Fruit fly (Drosophila melanogaster) whole organism, embryonic: ENCODE results near the gene MESR6.

ENCODE experiments used
- CG10267 ChIP-seq: fragments of 200-800 bp; sonication (Bioruptor generic); optimal IDR thresholded peaks from 2 replicates; lab custom pipeline; 2018; ENCODE audit warnings: missing biosample characterization, mild to moderate bottlenecking, missing genetic modification characterization, moderate library complexity
- CG10654 ChIP-seq: fragments of 200-800 bp; sonication (Bioruptor generic); optimal IDR thresholded peaks from 2 replicates; lab custom pipeline; 2016; ENCODE audit warnings: missing biosample characterization, missing genetic modification characterization
- CG11398 ChIP-seq: fragments of 200-800 bp; sonication (Bioruptor generic); optimal IDR thresholded peaks from 2 replicates; lab custom pipeline; 2016; ENCODE audit warnings: missing biosample characterization, missing genetic modification characterization
- CG12155 ChIP-seq: fragments of 200-800 bp; sonication (Bioruptor generic); optimal IDR thresholded peaks from 3 replicates; lab custom pipeline; 2016; ENCODE audit warnings: missing biosample characterization, missing genetic modification characterization
- CG13624 ChIP-seq: fragments of 200-800 bp; sonication (Bioruptor generic); optimal IDR thresholded peaks from 2 replicates; lab custom pipeline; 2016; ENCODE audit warnings: missing biosample characterization, missing genetic modification characterization
- CG13894 ChIP-seq: fragments of 200-800 bp; sonication (Bioruptor generic); optimal IDR thresholded peaks from 3 replicates; lab custom pipeline; 2018; ENCODE audit warnings: missing biosample characterization, mild to moderate bottlenecking, missing genetic modification characterization, moderate library complexity
- CG15073 ChIP-seq: fragments of 200-800 bp; sonication (Bioruptor generic); optimal IDR thresholded peaks from 2 replicates; lab custom pipeline; 2016; ENCODE audit warnings: missing biosample characterization, missing genetic modification characterization
- CG15479 ChIP-seq: fragments of 200-800 bp; sonication (Bioruptor generic); optimal IDR thresholded peaks from 3 replicates; lab custom pipeline; 2019; ENCODE audit warnings: missing biosample characterization, mild to moderate bottlenecking, missing genetic modification characterization, moderate library complexity
- CG15514 ChIP-seq: fragments of 200-800 bp; sonication (Bioruptor generic); optimal IDR thresholded peaks from 3 replicates; lab custom pipeline; 2017; ENCODE audit warnings: missing biosample characterization, missing genetic modification characterization, mild to moderate bottlenecking, moderate library complexity, missing genetic modification reagents
- CG1602 ChIP-seq: fragments of 200-800 bp; sonication (Bioruptor generic); optimal IDR thresholded peaks from 3 replicates; lab custom pipeline; 2016; ENCODE audit warnings: missing biosample characterization, missing genetic modification characterization
- CG1603 ChIP-seq: fragments of 200-800 bp; sonication (Bioruptor generic); optimal IDR thresholded peaks from 2 replicates; lab custom pipeline; 2019; ENCODE audit warnings: missing biosample characterization, mild to moderate bottlenecking, missing genetic modification characterization, moderate library complexity
- CG17186 ChIP-seq: fragments of 200-800 bp; sonication (Bioruptor generic); optimal IDR thresholded peaks from 3 replicates; lab custom pipeline; 2017; ENCODE audit warnings: missing biosample characterization, missing genetic modification reagents, missing genetic modification characterization
- CG18476 ChIP-seq: fragments of 200-800 bp; sonication (Bioruptor generic); optimal IDR thresholded peaks from 2 replicates; lab custom pipeline; 2016; ENCODE audit warnings: missing biosample characterization, mild to moderate bottlenecking, missing genetic modification characterization
- CG2116 ChIP-seq: fragments of 200-800 bp; sonication (Bioruptor generic); optimal IDR thresholded peaks from 3 replicates; lab custom pipeline; 2018; ENCODE audit warnings: missing biosample characterization, mild to moderate bottlenecking, missing genetic modification characterization
- CG31224 ChIP-seq: fragments of 200-800 bp; sonication (Bioruptor generic); IDR thresholded peaks from 2 replicates; pipeline ENCODE4 v1.3.6; 2022; ENCODE audit warnings: missing biosample characterization, missing genetic modification characterization
- CG31365 ChIP-seq: fragments of 200-800 bp; sonication (Bioruptor generic); optimal IDR thresholded peaks from 2 replicates; lab custom pipeline; 2018; ENCODE audit warnings: missing biosample characterization, mild to moderate bottlenecking, missing genetic modification characterization
- CG33213 ChIP-seq: fragments of 200-800 bp; sonication (Bioruptor generic); optimal IDR thresholded peaks from 3 replicates; lab custom pipeline; 2016; ENCODE audit warnings: missing biosample characterization, missing genetic modification characterization
- CG33557 ChIP-seq: fragments of 200-800 bp; sonication (Bioruptor generic); optimal IDR thresholded peaks from 2 replicates; lab custom pipeline; 2019; ENCODE audit warnings: missing biosample characterization, mild to moderate bottlenecking, missing genetic modification characterization, moderate library complexity
- CG43689 ChIP-seq: fragments of 200-800 bp; sonication (Bioruptor generic); IDR thresholded peaks from 2 replicates; pipeline ENCODE4 v1.3.6; 2022; ENCODE audit warnings: missing biosample characterization, missing genetic modification characterization
- CG4424 ChIP-seq: fragments of 200-800 bp; sonication (Bioruptor generic); optimal IDR thresholded peaks from 3 replicates; lab custom pipeline; 2016; ENCODE audit warnings: missing biosample characterization, missing genetic modification characterization
- CG6791 ChIP-seq: fragments of 200-800 bp; sonication (Bioruptor generic); IDR thresholded peaks from 3 replicates; pipeline ENCODE4 v1.3.6; 2022; ENCODE audit warnings: missing biosample characterization, missing genetic modification characterization; ENCODE audit not compliant: partially characterized antibody
- CG8290 ChIP-seq, 3 experiments: fragments of 200-800 bp; sonication (Bioruptor generic); optimal IDR thresholded peaks; 2 replicates each; lab custom pipeline; 2016 to 2019; ENCODE audit warnings: missing biosample characterization in 3 of 3, missing genetic modification characterization in 3 of 3, mild to moderate bottlenecking in 2 of 3, moderate library complexity in 1 of 3
- CG8478 ChIP-seq: fragments of >200 bp; optimal IDR thresholded peaks from 2 replicates; lab custom pipeline; 2018
- CTCF ChIP-seq: fragments of 200-800 bp; sonication (Bioruptor generic); optimal IDR thresholded peaks from 2 replicates; lab custom pipeline; 2017; ENCODE audit warnings: missing biosample characterization, mild to moderate bottlenecking, missing genetic modification characterization, moderate library complexity
- Dbx ChIP-seq: fragments of 200-800 bp; sonication (Bioruptor generic); IDR thresholded peaks from 3 replicates; pipeline ENCODE4 v1.3.6; 2022; ENCODE audit warnings: missing biosample characterization, missing genetic modification characterization
- Deaf1 ChIP-seq: fragments of 200-800 bp; optimal IDR thresholded peaks from 3 replicates; lab custom pipeline; 2019; ENCODE audit warnings: missing biosample characterization, mild to moderate bottlenecking, missing genetic modification characterization, moderate library complexity
- Eip74EF ChIP-seq, 2 experiments: fragments of 200-800 bp in 1 of 2; fragments of >200 bp in 1 of 2; sonication (Bioruptor generic) in 1 of 2; optimal IDR thresholded peaks; 2 replicates each; lab custom pipeline; 2017 to 2019; ENCODE audit warnings: missing biosample characterization in 2 of 2, missing genetic modification characterization in 2 of 2, mild to moderate bottlenecking in 1 of 2, moderate library complexity in 1 of 2
- Ets65A ChIP-seq: fragments of 200-800 bp; sonication (Bioruptor generic); peaks from one replicate; lab custom pipeline; 2016; ENCODE audit warnings: missing biosample characterization, missing genetic modification characterization
- Ets97D ChIP-seq: fragments of 200-800 bp; sonication (Bioruptor generic); optimal IDR thresholded peaks from 3 replicates; lab custom pipeline; 2016; ENCODE audit warnings: missing biosample characterization, missing genetic modification characterization
- HLHmδ ChIP-seq: fragments of 200-800 bp; sonication (Bioruptor generic); optimal IDR thresholded peaks from 2 replicates; lab custom pipeline; 2018; ENCODE audit warnings: missing biosample characterization, mild to moderate bottlenecking, missing genetic modification characterization, moderate library complexity
- Med ChIP-seq: fragments of 200-800 bp; sonication (Bioruptor generic); peaks from one replicate; lab custom pipeline; 2016; ENCODE audit warnings: missing biosample characterization, missing genetic modification characterization, mild to moderate bottlenecking, inconsistent platforms, moderate library complexity
- Opbp ChIP-seq: fragments of 200-800 bp; sonication (Bioruptor generic); IDR thresholded peaks from 3 replicates; pipeline ENCODE4 v1.3.6; 2022; ENCODE audit warnings: missing biosample characterization, missing genetic modification characterization; ENCODE audit not compliant: partially characterized antibody
- Sry-δ ChIP-seq: fragments of 200-800 bp; sonication (Bioruptor generic); optimal IDR thresholded peaks from 2 replicates; lab custom pipeline; 2016; ENCODE audit warnings: missing biosample characterization, missing genetic modification characterization
- Ssrp ChIP-seq: fragments of 200-800 bp; sonication (Bioruptor generic); optimal IDR thresholded peaks from 2 replicates; lab custom pipeline; 2018; ENCODE audit warnings: missing biosample characterization, mild to moderate bottlenecking, missing genetic modification characterization, moderate library complexity
- az2 ChIP-seq: fragments of 200-800 bp; sonication (Bioruptor generic); optimal IDR thresholded peaks from 3 replicates; lab custom pipeline; 2016; ENCODE audit warnings: missing biosample characterization, missing genetic modification characterization
- da ChIP-seq: fragments of 200-800 bp; sonication (Bioruptor generic); optimal IDR thresholded peaks from 2 replicates; lab custom pipeline; 2016; ENCODE audit warnings: missing biosample characterization, missing genetic modification characterization
- dysf ChIP-seq: fragments of 200-800 bp; sonication (Bioruptor generic); IDR thresholded peaks from 3 replicates; pipeline ENCODE4 v1.3.6; 2022; ENCODE audit warnings: missing biosample characterization, missing genetic modification characterization
- fd96Cb ChIP-seq: fragments of 200-800 bp; sonication (Bioruptor generic); optimal IDR thresholded peaks from 2 replicates; lab custom pipeline; 2018; ENCODE audit warnings: missing biosample characterization, mild to moderate bottlenecking, missing genetic modification characterization, moderate library complexity
- gfzf ChIP-seq: fragments of 200-800 bp; sonication (Bioruptor generic); optimal IDR thresholded peaks from 2 replicates; lab custom pipeline; 2016; ENCODE audit warnings: missing biosample characterization, mild to moderate bottlenecking, missing genetic modification characterization, moderate library complexity
- hkb ChIP-seq, 2 experiments: fragments of 200-800 bp in 1 of 2; fragments of >200 bp in 1 of 2; sonication (Bioruptor generic) in 1 of 2; IDR thresholded peaks in 1 of 2; optimal IDR thresholded peaks in 1 of 2; 2 replicates each; pipeline versions ENCODE4 v1.3.6 to Lab custom; 2017 to 2022; ENCODE audit warnings: missing biosample characterization in 1 of 2, missing genetic modification characterization in 1 of 2
- ken ChIP-seq: fragments of 200-800 bp; sonication (Bioruptor generic); IDR thresholded peaks from 3 replicates; pipeline ENCODE4 v1.3.6; 2022; ENCODE audit warnings: missing biosample characterization, missing genetic modification characterization
- klu ChIP-seq: fragments of 200-800 bp; sonication (Bioruptor generic); IDR thresholded peaks from 2 replicates; pipeline ENCODE4 v1.3.6; 2022; ENCODE audit warnings: missing biosample characterization, missing genetic modification characterization
- knrl ChIP-seq: fragments of 200-800 bp; sonication (Bioruptor generic); IDR thresholded peaks from 3 replicates; pipeline ENCODE4 v1.3.6; 2022; ENCODE audit warnings: missing biosample characterization, missing genetic modification characterization; ENCODE audit not compliant: partially characterized antibody
- oc ChIP-seq: fragments of 200-800 bp; sonication (Bioruptor generic); optimal IDR thresholded peaks from 2 replicates; lab custom pipeline; 2018; ENCODE audit warnings: missing biosample characterization, mild to moderate bottlenecking, missing genetic modification characterization, moderate library complexity
- sc ChIP-seq, 3 experiments: fragments of >200 bp in 2 of 3; fragments of 200-800 bp in 1 of 3; sonication (Bioruptor generic) in 1 of 3; optimal IDR thresholded peaks; 2 replicates in 2 of 3; 3 replicates in 1 of 3; lab custom pipeline; 2017; ENCODE audit warnings: mild to moderate bottlenecking in 1 of 3, missing biosample characterization in 1 of 3, missing genetic modification characterization in 1 of 3, missing genetic modification reagents in 1 of 3
- sens ChIP-seq: fragments of 200-800 bp; sonication (Bioruptor generic); peaks from one replicate; lab custom pipeline; 2016; ENCODE audit warnings: missing biosample characterization, missing genetic modification characterization
- slbo ChIP-seq: fragments of 200-800 bp; sonication (Bioruptor generic); IDR thresholded peaks from 2 replicates; pipeline ENCODE4 v1.3.6; 2022; ENCODE audit warnings: missing biosample characterization, missing genetic modification characterization

MESR6 gene

dm6 chr3L:19140084-19141011 is 47.9 kb downstream of the MESR6 start (continued):
- TF ChIP-seq fd96Cb (tag; lab: Kevin White, UChicago) (no peak), CG12155 (peak; percentile 8), CG4424 (GFP tag; lab: Kevin White, UChicago) (no peak), Deaf1 (no peak), hkb (optimal IDR thresholded peaks at IDR 0.05; lab: Kevin White, UChicago) (peak; percentile 87), hkb (GFP tag; IDR thresholded peaks at IDR 0.05; lab: Robert Waterston, UW) (no peak), CG11398 (GFP tag; lab: Kevin White, UChicago) (no peak), CG43689 (GFP tag; lab: Robert Waterston, UW) (no peak), da (GFP tag; lab: Kevin White, UChicago) (no peak), CG31365 (tag; lab: Kevin White, UChicago) (peak; percentile 99), CG15514 (GFP tag; lab: Kevin White, UChicago) (peak; percentile 19), CG18476 (no peak), CG8290 (GFP tag; optimal IDR thresholded peaks at IDR 0.05; lab: Kevin White, UChicago) (peak; percentile 85), CG8290 (tag; optimal IDR thresholded peaks at IDR 0.05; lab: Kevin White, UChicago) (peak; percentile 9 to 89), CG10654 (GFP tag; lab: Kevin White, UChicago) (no peak), CG15073 (GFP tag; lab: Kevin White, UChicago) (no peak), Eip74EF (GFP tag; optimal IDR thresholded peaks at IDR 0.05; lab: Kevin White, UChicago) (peak in 1 of 2 experiments; percentile 75), CG2116 (GFP tag; lab: Kevin White, UChicago) (peak; percentile 51), Ssrp (peak; percentile 15), gfzf (GFP tag; lab: Kevin White, UChicago) (peak; percentile 66), Opbp (GFP tag; lab: Robert Waterston, UW) (peak; percentile 51; the same call in 1 of the 3 replicates), dysf (no peak), Dbx (GFP tag; lab: Robert Waterston, UW) (peak; percentile 44; the same call in 1 of the 3 replicates), CG6791 (peak; percentile 58; the same call in 1 of the 3 replicates), CG31224 (GFP tag; lab: Robert Waterston, UW) (no peak), ken (GFP tag; lab: Robert Waterston, UW) (0 out of 3 replicates have a peak, but pooled peaks have one; percentile 40), oc (tag; lab: Kevin White, UChicago) (peak; percentile 71), sc (optimal IDR thresholded peaks at IDR 0.05; lab: Kevin White, UChicago) (no peak), sc (GFP tag; optimal IDR thresholded peaks at IDR 0.05; lab: Kevin White, UChicago) (no peak), CG33213 (peak; percentile 52), CG33557 (GFP tag; lab: Kevin White, UChicago) (no peak), Sry-δ (GFP tag; lab: Kevin White, UChicago) (peak; percentile 38), knrl (GFP tag; lab: Robert Waterston, UW) (peak; percentile 58; the same call in 2 of the 3 replicates), klu (GFP tag; lab: Robert Waterston, UW) (no peak), slbo (GFP tag; lab: Robert Waterston, UW) (peak; percentile 29; the same call in 1 of the 2 replicates), az2 (GFP tag; lab: Kevin White, UChicago) (no peak), CG15479 (GFP tag; lab: Kevin White, UChicago) (no peak), CG13624 (GFP tag; lab: Kevin White, UChicago) (peak; percentile 22), CG10267 (peak; percentile 29), HLHmδ (GFP tag; lab: Kevin White, UChicago) (no peak), Med (GFP tag; lab: Kevin White, UChicago) (peak; percentile 74), sens (GFP tag; lab: Kevin White, UChicago) (peak; percentile 66), Ets97D (GFP tag; lab: Kevin White, UChicago) (peak; percentile 69), CG8478 (lab: Kevin White, UChicago) (peak; percentile 92), CG17186 (no peak), CTCF (GFP tag; lab: Kevin White, UChicago) (peak; percentile 85), CG1602 (GFP tag; lab: Kevin White, UChicago) (no peak), Ets65A (GFP tag; lab: Kevin White, UChicago) (peak; percentile 84), CG13894 (tag; lab: Kevin White, UChicago) (peak; percentile 62), CG1603 (tag; lab: Kevin White, UChicago) (peak; percentile 31)
